Fruit fly (Drosophila melanogaster): ENCODE data around the gene CG31468.

dm6 chr3R:23724843-23725506 is 24.8 kb upstream of the CG31468 start:
- no peak for TF ChIP-seq h (optimal IDR thresholded peaks at IDR 0.05)
- TF ChIP-seq Sin3A (optimal IDR thresholded peaks at IDR 0.05) = no peak

All from Kc167 (cell line).